Fruit fly (Drosophila melanogaster) Kc167 (cell line): ENCODE results near the gene CG10553.

ENCODE experiments used
- Myc ChIP-seq: fragments of >200 bp; optimal IDR thresholded peaks from 2 replicates; lab custom pipeline; 2017; ENCODE audit warnings: missing external identifiers
- Sin3A ChIP-seq: fragments of >200 bp; optimal IDR thresholded peaks from 2 replicates; lab custom pipeline; 2018; ENCODE audit warnings: missing external identifiers
- h ChIP-seq: fragments of >200 bp; optimal IDR thresholded peaks from 3 replicates; lab custom pipeline; 2018; ENCODE audit warnings: missing external identifiers
- insv ChIP-seq: fragments of >200 bp; optimal IDR thresholded peaks from 3 replicates; lab custom pipeline; 2018; ENCODE audit warnings: missing external identifiers
- psq ChIP-seq: fragments of >200 bp; optimal IDR thresholded peaks from 2 replicates; lab custom pipeline; 2017; ENCODE audit warnings: missing external identifiers
- ttk ChIP-seq: sonication (Bioruptor generic); optimal IDR thresholded peaks from 2 replicates; lab custom pipeline; 2017; ENCODE audit warnings: missing external identifiers

- TF ChIP-seq h (lab: Kevin White, UChicago) (no peak), ttk (lab: Kevin White, UChicago) (no peak), Sin3A (lab: Kevin White, UChicago) (no peak), Myc (lab: Kevin White, UChicago) (no peak), psq (lab: Kevin White, UChicago) (no peak), insv (lab: Kevin White, UChicago) (no peak)
These were observed 40.1 kb upstream of the CG10553 start, which contains the start of gene ND-49L for dm6 chr3R:25357985-25358384.
